Fruit fly (Drosophila melanogaster): ENCODE measurements around the gene AP-1gamma.

AP-1gamma gene

DNA sequence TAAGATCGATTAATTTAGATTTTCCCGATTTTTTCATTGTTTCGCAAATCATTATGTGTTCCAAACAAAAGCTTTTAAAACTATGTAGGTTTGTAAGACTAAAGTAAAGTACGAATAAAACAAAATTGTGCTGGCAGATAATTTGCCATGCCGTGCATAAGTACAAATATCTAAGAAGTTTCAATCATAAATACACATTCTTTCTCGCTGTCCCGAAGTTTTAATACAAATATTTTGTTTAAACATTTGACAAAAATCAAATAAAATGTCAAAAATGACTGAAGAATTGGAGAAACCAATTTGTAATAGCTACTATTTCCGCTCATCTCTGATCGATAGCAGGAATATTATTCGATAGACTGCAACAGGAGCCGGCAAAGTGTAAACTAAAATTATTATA, 25.9 kb upstream of the AP-1gamma start, which contains the start of gene APC4:
TSS of gene APC4 (plus strand) at position 332 of the 400 bp plus-strand sequence.
- TF ChIP-seq cas (GFP tag; IDR thresholded peaks at IDR 0.05): no peak
- no peak for TF ChIP-seq CG6175 (GFP tag; IDR thresholded peaks at IDR 0.05)
- TF ChIP-seq Sry-β (GFP tag; optimal IDR thresholded peaks at IDR 0.05): peak; percentile 94
- TF ChIP-seq CG32532 (GFP tag; IDR thresholded peaks at IDR 0.05): no peak
- no peak for TF ChIP-seq CG17912 (GFP tag; optimal IDR thresholded peaks at IDR 0.05)
- no peak for TF ChIP-seq CG8281 (tag; optimal IDR thresholded peaks at IDR 0.05)
- no peak for TF ChIP-seq CG17802 (tag; optimal IDR thresholded peaks at IDR 0.05)
- TF ChIP-seq CG30020 (tag; optimal IDR thresholded peaks at IDR 0.05): peak; percentile 28
- TF ChIP-seq HLHmδ (GFP tag; optimal IDR thresholded peaks at IDR 0.05): no peak
- TF ChIP-seq Ets65A (GFP tag): no peak
- peak; percentile 0 for TF ChIP-seq Fer3 (tag; optimal IDR thresholded peaks at IDR 0.05)
- no peak for TF ChIP-seq gro (GFP tag; optimal IDR thresholded peaks at IDR 0.05)
- no peak for TF ChIP-seq Dbx (GFP tag; IDR thresholded peaks at IDR 0.05)
- TF ChIP-seq sens (GFP tag): peak; percentile 89
- TF ChIP-seq ATbp (GFP tag; optimal IDR thresholded peaks at IDR 0.05): no peak
- no peak for TF ChIP-seq CG11723 (GFP tag; optimal IDR thresholded peaks at IDR 0.05)
- TF ChIP-seq Lim3 (GFP tag; IDR thresholded peaks at IDR 0.05): no peak
- no peak for TF ChIP-seq ato (GFP tag; IDR thresholded peaks at IDR 0.05; ENCODE audit: partially characterized antibody)
- TF ChIP-seq CG4282 (GFP tag; optimal IDR thresholded peaks at IDR 0.05): no peak
- no peak for TF ChIP-seq C15 (GFP tag; IDR thresholded peaks at IDR 0.05)
- TF ChIP-seq CG11247 (GFP tag; IDR thresholded peaks at IDR 0.05): no peak
- TF ChIP-seq CG3281 (GFP tag; optimal IDR thresholded peaks at IDR 0.05): peak; percentile 26
- no peak for TF ChIP-seq lov (optimal IDR thresholded peaks at IDR 0.05)
- no peak for TF ChIP-seq lov (GFP tag; IDR thresholded peaks at IDR 0.05)
- peak; percentile 68 for TF ChIP-seq Med (GFP tag)
- no peak for TF ChIP-seq Dad (GFP tag; optimal IDR thresholded peaks at IDR 0.05)
- no peak for TF ChIP-seq Doc3 (GFP tag; IDR thresholded peaks at IDR 0.05; ENCODE audit: partially characterized antibody)
- TF ChIP-seq row (GFP tag; IDR thresholded peaks at IDR 0.05): peak; percentile 75
- no peak for TF ChIP-seq slou (GFP tag; optimal IDR thresholded peaks at IDR 0.05)
- TF ChIP-seq CG6683 (GFP tag; optimal IDR thresholded peaks at IDR 0.05): no peak
- TF ChIP-seq CG17829 (tag; optimal IDR thresholded peaks at IDR 0.05): peak; percentile 14
- no peak for TF ChIP-seq CG8944 (GFP tag; optimal IDR thresholded peaks at IDR 0.05)
- TF ChIP-seq bbx (GFP tag; IDR thresholded peaks at IDR 0.05; ENCODE audit: partially characterized antibody): no peak
- no peak for TF ChIP-seq CG2199 (GFP tag; IDR thresholded peaks at IDR 0.05)
- TF ChIP-seq CG1647 (GFP tag; optimal IDR thresholded peaks at IDR 0.05): no peak
- no peak for TF ChIP-seq stwl (tag; optimal IDR thresholded peaks at IDR 0.05)
- TF ChIP-seq CG7271 (tag; optimal IDR thresholded peaks at IDR 0.05): no peak
- 0 out of 2 replicates have a peak, but pooled peaks have one; percentile 23 for TF ChIP-seq E2f2 (GFP tag; IDR thresholded peaks at IDR 0.05)
- TF ChIP-seq sisA (GFP tag; IDR thresholded peaks at IDR 0.05): no peak
- peak; percentile 47 for TF ChIP-seq BEAF-32 (GFP tag; optimal IDR thresholded peaks at IDR 0.05)
- no peak for TF ChIP-seq run (tag; optimal IDR thresholded peaks at IDR 0.05)
- TF ChIP-seq fu2 (GFP tag; optimal IDR thresholded peaks at IDR 0.05): no peak
- peak; percentile 26 for TF ChIP-seq CG4424 (GFP tag; optimal IDR thresholded peaks at IDR 0.05)
- TF ChIP-seq slbo (GFP tag; IDR thresholded peaks at IDR 0.05): peak; percentile 16; the same call in 1 of the 2 replicates
- peak; percentile 56 for TF ChIP-seq CG12391 (tag; optimal IDR thresholded peaks at IDR 0.05)
- no peak for TF ChIP-seq CG4854 (GFP tag; optimal IDR thresholded peaks at IDR 0.05)
- TF ChIP-seq knrl (GFP tag; IDR thresholded peaks at IDR 0.05; ENCODE audit: partially characterized antibody): no peak
- no peak for TF ChIP-seq NFAT (GFP tag; IDR thresholded peaks at IDR 0.05)
- TF ChIP-seq zf30C (GFP tag; optimal IDR thresholded peaks at IDR 0.05): no peak
- no peak for TF ChIP-seq CG12236 (GFP tag; optimal IDR thresholded peaks at IDR 0.05)
- TF ChIP-seq CG2120 (GFP tag; optimal IDR thresholded peaks at IDR 0.05): peak; percentile 56
- TF ChIP-seq MESR4 (GFP tag; optimal IDR thresholded peaks at IDR 0.05): no peak
